Fruit fly (Drosophila melanogaster) whole organism, embryonic: ENCODE measurements around the gene CG34251.

ENCODE experiments used
- B-H2 ChIP-seq: fragments of 200-800 bp; sonication (Bioruptor generic); optimal IDR thresholded peaks from 2 replicates; lab custom pipeline; 2018; ENCODE audit warnings: missing biosample characterization, mild to moderate bottlenecking, missing genetic modification characterization
- Bteb2 ChIP-seq: fragments of 200-800 bp; sonication (Bioruptor generic); optimal IDR thresholded peaks from 2 replicates; lab custom pipeline; 2016; ENCODE audit warnings: missing biosample characterization, missing genetic modification characterization
- CG10147 ChIP-seq: fragments of 200-800 bp; sonication (Bioruptor generic); optimal IDR thresholded peaks from 2 replicates; lab custom pipeline; 2019; ENCODE audit warnings: missing biosample characterization, mild to moderate bottlenecking, missing genetic modification characterization, moderate library complexity
- CG10462 ChIP-seq: fragments of 200-800 bp; sonication (Bioruptor generic); optimal IDR thresholded peaks from 2 replicates; lab custom pipeline; 2016; ENCODE audit warnings: missing biosample characterization, missing genetic modification characterization
- CG10959 ChIP-seq: fragments of 200-800 bp; sonication (Bioruptor generic); IDR thresholded peaks from 2 replicates; pipeline ENCODE4 v1.3.6; 2022; ENCODE audit warnings: missing biosample characterization, missing genetic modification characterization
- CG11247 ChIP-seq: fragments of 200-800 bp; sonication (Bioruptor generic); IDR thresholded peaks from 2 replicates; pipeline ENCODE4 v1.3.6; 2022; ENCODE audit warnings: missing biosample characterization, missing genetic modification characterization
- CG15269 ChIP-seq: fragments of 200-800 bp; sonication (Bioruptor generic); optimal IDR thresholded peaks from 2 replicates; lab custom pipeline; 2018; ENCODE audit warnings: missing biosample characterization, mild to moderate bottlenecking, missing genetic modification characterization, moderate library complexity
- CG15514 ChIP-seq: fragments of 200-800 bp; sonication (Bioruptor generic); optimal IDR thresholded peaks from 3 replicates; lab custom pipeline; 2017; ENCODE audit warnings: missing biosample characterization, missing genetic modification characterization, mild to moderate bottlenecking, moderate library complexity, missing genetic modification reagents
- CG17385 ChIP-seq: fragments of 200-800 bp; sonication (Bioruptor generic); optimal IDR thresholded peaks from 3 replicates; lab custom pipeline; 2018; ENCODE audit warnings: missing biosample characterization, mild to moderate bottlenecking, missing genetic modification characterization
- CG17568 ChIP-seq: fragments of 200-800 bp; sonication (Bioruptor generic); optimal IDR thresholded peaks from 2 replicates; lab custom pipeline; 2018; ENCODE audit warnings: missing biosample characterization, mild to moderate bottlenecking, missing genetic modification characterization, moderate library complexity
- CG18599 ChIP-seq: fragments of 200-800 bp; sonication (Bioruptor generic); optimal IDR thresholded peaks from 3 replicates; lab custom pipeline; 2017; ENCODE audit warnings: missing biosample characterization, missing genetic modification characterization, mild to moderate bottlenecking, moderate library complexity, missing genetic modification reagents
- CG32532 ChIP-seq: fragments of 200-800 bp; sonication (Bioruptor generic); IDR thresholded peaks from 2 replicates; pipeline ENCODE4 v1.3.6; 2022; ENCODE audit warnings: missing biosample characterization, missing genetic modification characterization
- CG32767 ChIP-seq: fragments of 200-800 bp; sonication (Bioruptor generic); IDR thresholded peaks from 2 replicates; pipeline ENCODE4 v1.3.6; 2022; ENCODE audit warnings: missing biosample characterization, missing genetic modification characterization
- CG34224 ChIP-seq: fragments of 200-800 bp; sonication (Bioruptor generic); IDR thresholded peaks from 3 replicates; pipeline ENCODE4 v1.3.6; 2022; ENCODE audit warnings: missing biosample characterization, missing genetic modification characterization; ENCODE audit not compliant: partially characterized antibody
- CG4328 ChIP-seq: fragments of 200-800 bp; sonication (Bioruptor generic); optimal IDR thresholded peaks from 3 replicates; lab custom pipeline; 2017; ENCODE audit warnings: missing biosample characterization, missing genetic modification reagents, missing genetic modification characterization
- CG6272 ChIP-seq: fragments of 200-800 bp; sonication (Bioruptor generic); IDR thresholded peaks from 2 replicates; pipeline ENCODE4 v1.3.6; 2022; ENCODE audit warnings: missing biosample characterization, missing genetic modification characterization
- CG6654 ChIP-seq: fragments of 200-800 bp; sonication (Bioruptor generic); optimal IDR thresholded peaks from 2 replicates; lab custom pipeline; 2017; ENCODE audit warnings: missing biosample characterization, mild to moderate bottlenecking, missing genetic modification characterization
- CG8765 ChIP-seq: fragments of 200-800 bp; sonication (Bioruptor generic); IDR thresholded peaks from 2 replicates; pipeline ENCODE4 v1.3.6; 2022; ENCODE audit warnings: missing biosample characterization, missing genetic modification characterization
- CkIIα-i1 ChIP-seq: fragments of 200-800 bp; sonication (Bioruptor generic); IDR thresholded peaks from 2 replicates; pipeline ENCODE4 v1.3.6; 2022; ENCODE audit warnings: missing biosample characterization, missing genetic modification characterization
- D19B ChIP-seq: fragments of 200-800 bp; sonication (Bioruptor generic); optimal IDR thresholded peaks from 2 replicates; lab custom pipeline; 2017; ENCODE audit warnings: missing biosample characterization, mild to moderate bottlenecking, missing genetic modification characterization
- Dfd ChIP-seq, 2 experiments: fragments of >200 bp; optimal IDR thresholded peaks; 2 replicates each; lab custom pipeline; 2017; ENCODE audit warnings: missing biosample characterization in 2 of 2, missing genetic modification characterization in 2 of 2
- Dip2 ChIP-seq: fragments of 200-800 bp; sonication (Bioruptor generic); IDR thresholded peaks from 2 replicates; pipeline ENCODE4 v1.3.6; 2022; ENCODE audit warnings: missing biosample characterization, missing genetic modification characterization
- Doc3 ChIP-seq: fragments of 200-800 bp; sonication (Bioruptor generic); IDR thresholded peaks from 3 replicates; pipeline ENCODE4 v1.3.6; 2022; ENCODE audit warnings: missing biosample characterization, missing genetic modification characterization; ENCODE audit not compliant: partially characterized antibody
- E2f1 ChIP-seq: fragments of 200-800 bp; sonication (Bioruptor generic); IDR thresholded peaks from 2 replicates; pipeline ENCODE4 v1.3.6; 2022; ENCODE audit warnings: missing biosample characterization, missing genetic modification characterization
- H2.0 ChIP-seq: fragments of 200-800 bp; sonication (Bioruptor generic); IDR thresholded peaks from 2 replicates; pipeline ENCODE4 v1.3.6; 2022; ENCODE audit warnings: missing biosample characterization, missing genetic modification characterization
- HLH4C ChIP-seq: fragments of 200-800 bp; sonication (Bioruptor generic); IDR thresholded peaks from 3 replicates; pipeline ENCODE4 v1.3.6; 2022; ENCODE audit warnings: missing biosample characterization, missing genetic modification characterization; ENCODE audit not compliant: partially characterized antibody
- Meics ChIP-seq: fragments of 200-800 bp; sonication (Bioruptor generic); optimal IDR thresholded peaks from 2 replicates; lab custom pipeline; 2017; ENCODE audit warnings: missing biosample characterization, mild to moderate bottlenecking, missing genetic modification characterization
- NFAT ChIP-seq: fragments of 200-800 bp; sonication (Bioruptor generic); IDR thresholded peaks from 2 replicates; pipeline ENCODE4 v1.3.6; 2022; ENCODE audit warnings: missing biosample characterization, missing genetic modification characterization
- Neu2 ChIP-seq: fragments of 200-800 bp; sonication (Bioruptor generic); optimal IDR thresholded peaks from 3 replicates; lab custom pipeline; 2016; ENCODE audit warnings: missing biosample characterization, missing genetic modification characterization, borderline replicate concordance
- Rx ChIP-seq: fragments of 200-800 bp; sonication (Bioruptor generic); IDR thresholded peaks from 2 replicates; pipeline ENCODE4 v1.3.6; 2022; ENCODE audit warnings: missing biosample characterization, missing genetic modification characterization
- Sin3A ChIP-seq: fragments of >200 bp; optimal IDR thresholded peaks from 2 replicates; lab custom pipeline; 2018
- bsh ChIP-seq, 2 experiments: fragments of 200-800 bp; sonication (Bioruptor generic); optimal IDR thresholded peaks; 2 replicates each; lab custom pipeline; 2017 to 2018; ENCODE audit warnings: mild to moderate bottlenecking in 2 of 2, missing biosample characterization in 2 of 2, missing genetic modification characterization in 2 of 2, moderate library complexity in 1 of 2
- caup ChIP-seq: fragments of 200-800 bp; sonication (Bioruptor generic); optimal IDR thresholded peaks from 3 replicates; lab custom pipeline; 2017; ENCODE audit warnings: missing biosample characterization, mild to moderate bottlenecking, missing genetic modification characterization, moderate library complexity; ENCODE audit not compliant: severe bottlenecking
- cg ChIP-seq: fragments of 200-800 bp; sonication (Bioruptor generic); optimal IDR thresholded peaks from 3 replicates; lab custom pipeline; 2019; ENCODE audit warnings: missing biosample characterization, mild to moderate bottlenecking, missing genetic modification characterization, moderate library complexity
- dan ChIP-seq: fragments of 200-800 bp; sonication (Bioruptor generic); IDR thresholded peaks from 2 replicates; pipeline ENCODE4 v1.3.6; 2022; ENCODE audit warnings: missing biosample characterization, missing genetic modification characterization
- disco-r ChIP-seq: fragments of 200-800 bp; sonication (Bioruptor generic); optimal IDR thresholded peaks from 2 replicates; lab custom pipeline; 2016; ENCODE audit warnings: missing biosample characterization, missing genetic modification characterization
- grau ChIP-seq: fragments of 200-800 bp; optimal IDR thresholded peaks from 3 replicates; lab custom pipeline; 2019; ENCODE audit warnings: missing biosample characterization, mild to moderate bottlenecking, missing genetic modification characterization, moderate library complexity
- hth ChIP-seq: fragments of >200 bp; optimal IDR thresholded peaks from 2 replicates; lab custom pipeline; 2017; ENCODE audit warnings: inconsistent platforms
- lmd ChIP-seq: fragments of 200-800 bp; sonication (Bioruptor generic); IDR thresholded peaks from 2 replicates; pipeline ENCODE4 v1.3.6; 2022; ENCODE audit warnings: missing biosample characterization, missing genetic modification characterization
- org-1 ChIP-seq: fragments of 200-800 bp; sonication (Bioruptor generic); optimal IDR thresholded peaks from 2 replicates; lab custom pipeline; 2017; ENCODE audit warnings: missing biosample characterization, missing genetic modification characterization
- pum ChIP-seq: fragments of 200-800 bp; sonication (Bioruptor generic); optimal IDR thresholded peaks from 2 replicates; lab custom pipeline; 2016; ENCODE audit warnings: missing biosample characterization, missing genetic modification characterization
- slou ChIP-seq: fragments of 200-800 bp; sonication (Bioruptor generic); optimal IDR thresholded peaks from 3 replicates; lab custom pipeline; 2016; ENCODE audit warnings: missing biosample characterization, missing genetic modification characterization
- sr ChIP-seq: fragments of 200-800 bp; sonication (Bioruptor generic); IDR thresholded peaks from 3 replicates; pipeline ENCODE4 v1.3.6; 2022; ENCODE audit warnings: missing biosample characterization, missing genetic modification characterization
- tll ChIP-seq, 2 experiments: fragments of 200-800 bp in 1 of 2; fragments of >200 bp in 1 of 2; sonication (Bioruptor generic) in 1 of 2; optimal IDR thresholded peaks; 2 replicates each; lab custom pipeline; 2017 to 2019; ENCODE audit warnings: missing biosample characterization in 2 of 2, missing genetic modification characterization in 2 of 2, mild to moderate bottlenecking in 1 of 2, moderate library complexity in 1 of 2
- unpg ChIP-seq: fragments of 200-800 bp; sonication (Bioruptor generic); optimal IDR thresholded peaks from 3 replicates; lab custom pipeline; 2018; ENCODE audit warnings: missing biosample characterization, mild to moderate bottlenecking, missing genetic modification characterization, moderate library complexity
- vvl ChIP-seq: fragments of 200-800 bp; sonication (Bioruptor generic); IDR thresholded peaks from 2 replicates; pipeline ENCODE4 v1.3.6; 2022; ENCODE audit warnings: missing biosample characterization, missing genetic modification characterization
- zen ChIP-seq: fragments of 200-800 bp; sonication (Bioruptor generic); optimal IDR thresholded peaks from 3 replicates; lab custom pipeline; 2018; ENCODE audit warnings: missing biosample characterization, mild to moderate bottlenecking, missing genetic modification characterization, moderate library complexity
- zen2 ChIP-seq: fragments of 200-800 bp; sonication (Bioruptor generic); IDR thresholded peaks from 3 replicates; pipeline ENCODE4 v1.3.6; 2022; ENCODE audit warnings: missing biosample characterization, missing genetic modification characterization; ENCODE audit not compliant: partially characterized antibody

The CG34251 gene

DNA sequence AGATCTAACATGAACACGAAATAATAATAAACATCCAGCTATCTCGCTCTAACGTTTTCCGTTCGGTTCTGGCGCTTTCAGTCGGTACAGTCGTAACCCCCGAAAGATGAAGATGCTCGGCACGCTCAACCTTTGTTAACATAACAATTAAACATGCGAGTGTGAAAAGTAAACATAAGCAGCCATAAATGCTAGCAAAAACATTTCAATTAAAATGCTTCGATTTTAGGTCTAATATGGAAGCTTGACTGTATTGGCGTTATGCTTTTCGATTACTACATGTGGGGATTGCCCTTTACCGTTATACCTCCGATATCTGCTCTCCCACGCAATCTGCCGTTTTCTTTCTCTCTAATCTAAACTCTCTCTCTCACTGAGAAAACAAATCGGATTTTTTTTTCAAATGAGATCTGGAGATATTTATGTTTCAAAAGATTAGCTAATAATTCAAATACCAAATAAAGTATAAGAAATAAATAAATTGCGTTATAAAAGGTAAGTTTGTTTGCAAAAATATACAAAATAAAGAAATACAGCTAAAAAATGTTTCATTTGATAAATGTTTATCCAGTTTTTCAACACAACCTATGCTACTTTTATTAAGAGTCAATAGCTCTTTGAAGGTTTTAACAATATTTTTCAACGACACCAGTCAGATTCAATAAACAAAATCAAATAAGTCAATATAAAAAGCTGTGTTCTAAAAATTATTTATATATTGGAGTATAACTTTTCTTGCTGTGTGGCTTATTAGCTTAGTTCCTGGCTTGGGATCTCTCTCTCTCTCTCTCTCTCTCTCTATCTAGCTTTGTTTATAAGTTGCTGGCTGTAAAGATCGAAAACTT lies 12.8 kb upstream of the CG34251 start (continued):
- TF ChIP-seq E2f1 (GFP tag; lab: Robert Waterston, UW) (peak; percentile 91), CG18599 (GFP tag; lab: Kevin White, UChicago) (peak; percentile 95), Bteb2 (GFP tag; lab: Kevin White, UChicago) (peak; percentile 83), Sin3A (lab: Kevin White, UChicago) (no peak), CG6272 (GFP tag; lab: Robert Waterston, UW) (peak; percentile 86), H2.0 (GFP tag; lab: Robert Waterston, UW) (peak; percentile 89), zen (peak; percentile 69), org-1 (GFP tag; lab: Kevin White, UChicago) (peak; percentile 89), vvl (peak; percentile 96), CG6654 (GFP tag; lab: Kevin White, UChicago) (peak; percentile 42), CkIIα-i1 (GFP tag; lab: Robert Waterston, UW) (peak; percentile 50; the same call in 1 of the 2 replicates), CG32767 (GFP tag; lab: Robert Waterston, UW) (peak; percentile 72), HLH4C (GFP tag; lab: Robert Waterston, UW) (no peak), CG15514 (GFP tag; lab: Kevin White, UChicago) (peak; percentile 82), slou (GFP tag; lab: Kevin White, UChicago) (peak; percentile 77), B-H2 (GFP tag; lab: Kevin White, UChicago) (peak; percentile 63), Rx (peak; percentile 86), cg (no peak), Meics (GFP tag; lab: Kevin White, UChicago) (peak; percentile 89), caup (GFP tag; lab: Kevin White, UChicago) (peak; percentile 91), D19B (GFP tag; lab: Kevin White, UChicago) (peak; percentile 80), disco-r (GFP tag; lab: Kevin White, UChicago) (peak; percentile 75), NFAT (GFP tag; lab: Robert Waterston, UW) (peak; percentile 97), CG11247 (GFP tag; lab: Robert Waterston, UW) (peak; percentile 93), CG8765 (peak; percentile 64; the same call in 1 of the 2 replicates), zen2 (no peak), grau (tag; lab: Kevin White, UChicago) (peak; percentile 98), CG17568 (peak; percentile 84), CG10462 (GFP tag; lab: Kevin White, UChicago) (peak; percentile 68), hth (lab: Kevin White, UChicago) (no peak), lmd (peak; percentile 94), CG32532 (peak; percentile 97), CG17385 (GFP tag; lab: Kevin White, UChicago) (peak; percentile 77), CG34224 (GFP tag; lab: Robert Waterston, UW) (no peak), Dip2 (peak; percentile 32; the same call in 1 of the 2 replicates), CG15269 (tag; lab: Kevin White, UChicago) (peak; percentile 83), pum (GFP tag; lab: Kevin White, UChicago) (peak; percentile 85), dan (no peak), CG10959 (GFP tag; lab: Robert Waterston, UW) (peak; percentile 46; the same call in 1 of the 2 replicates), CG10147 (GFP tag; lab: Kevin White, UChicago) (peak; percentile 84), unpg (GFP tag; lab: Kevin White, UChicago) (peak; percentile 91), sr (GFP tag; lab: Robert Waterston, UW) (peak; percentile 90), CG4328 (GFP tag; lab: Kevin White, UChicago) (no peak), Neu2 (GFP tag; lab: Kevin White, UChicago) (peak; percentile 39), Dfd (GFP tag; optimal IDR thresholded peaks at IDR 0.05; lab: Kevin White, UChicago) (no peak), Doc3 (GFP tag; lab: Robert Waterston, UW) (no peak), bsh (GFP tag; optimal IDR thresholded peaks at IDR 0.05; lab: Kevin White, UChicago) (peak in 1 of 2 experiments; percentile 91), tll (GFP tag; optimal IDR thresholded peaks at IDR 0.05; lab: Kevin White, UChicago) (no peak)
